Worm (Caenorhabditis elegans) whole organism, L2 larva: ENCODE data around the gene F54D8.6.

Source experiments
- C34F6.9 ChIP-seq: fragments of 150-350 bp; optimal IDR thresholded peaks from 2 replicates; lab custom pipeline; 2014; ENCODE audit warnings: missing biosample characterization, missing genetic modification characterization
- F13H6.1 ChIP-seq: sonication (generic microtip); optimal IDR thresholded peaks from 2 replicates; lab custom pipeline; 2016; ENCODE audit warnings: missing genetic modification characterization, missing compliant biosample characterization
- R02D3.7 ChIP-seq: fragments of 150-350 bp; optimal IDR thresholded peaks from 2 replicates; lab custom pipeline; 2014; ENCODE audit warnings: missing biosample characterization, missing genetic modification characterization
- Y55F3AM.14 ChIP-seq: fragments of 200-800 bp; sonication (Bioruptor generic); optimal IDR thresholded peaks from 2 replicates; lab custom pipeline; 2018; ENCODE audit warnings: mild to moderate bottlenecking, missing genetic modification characterization, missing compliant biosample characterization
- ZK546.5 ChIP-seq: sonication (generic microtip); optimal IDR thresholded peaks from 2 replicates; lab custom pipeline; 2017; ENCODE audit warnings: missing biosample characterization, missing genetic modification characterization
- aly-2 ChIP-seq: fragments of 150-350 bp; optimal IDR thresholded peaks from 2 replicates; lab custom pipeline; 2014; ENCODE audit warnings: missing biosample characterization, missing genetic modification characterization
- ama-1 ChIP-seq: fragments of 150-350 bp; optimal IDR thresholded peaks from 2 replicates; lab custom pipeline; 2018; ENCODE audit warnings: inconsistent platforms
- blmp-1 ChIP-seq: sonication (generic microtip); optimal IDR thresholded peaks from 2 replicates; lab custom pipeline; 2017; ENCODE audit warnings: missing genetic modification characterization, mild to moderate bottlenecking, missing compliant biosample characterization, antibody characterized with exemption, moderate library complexity; ENCODE audit not compliant: insufficient read depth
- ceh-16 ChIP-seq: fragments of 150-350 bp; optimal IDR thresholded peaks from 2 replicates; lab custom pipeline; 2014; ENCODE audit warnings: missing biosample characterization, missing genetic modification characterization
- ceh-82 ChIP-seq: fragments of 150-350 bp; optimal IDR thresholded peaks from 2 replicates; lab custom pipeline; 2014; ENCODE audit warnings: missing biosample characterization, missing genetic modification characterization
- crh-2 ChIP-seq: sonication (generic microtip); optimal IDR thresholded peaks from 2 replicates; lab custom pipeline; 2017; ENCODE audit warnings: missing biosample characterization, missing genetic modification characterization
- dmd-4 ChIP-seq: sonication (generic microtip); optimal IDR thresholded peaks from 2 replicates; lab custom pipeline; 2017; ENCODE audit warnings: missing biosample characterization, missing genetic modification characterization
- egl-27 ChIP-seq: sonication (generic microtip); optimal IDR thresholded peaks from 3 replicates; lab custom pipeline; 2017; ENCODE audit warnings: missing biosample characterization, missing genetic modification reagents, missing genetic modification characterization
- elt-1 ChIP-seq: fragments of 150-350 bp; optimal IDR thresholded peaks from 2 replicates; lab custom pipeline; 2014; ENCODE audit warnings: missing biosample characterization, missing genetic modification characterization
- elt-3 ChIP-seq: sonication (generic microtip); optimal IDR thresholded peaks from 2 replicates; lab custom pipeline; 2017; ENCODE audit warnings: missing biosample characterization, missing genetic modification characterization
- fos-1 ChIP-seq: fragments of 150-350 bp; optimal IDR thresholded peaks from 2 replicates; lab custom pipeline; 2014; ENCODE audit warnings: missing biosample characterization, missing genetic modification characterization
- gmeb-1 ChIP-seq: fragments of 150-350 bp; optimal IDR thresholded peaks from 2 replicates; lab custom pipeline; 2014; ENCODE audit warnings: missing biosample characterization, missing genetic modification characterization
- lin-11 ChIP-seq: fragments of 150-350 bp; sonication (generic microtip); optimal IDR thresholded peaks from 2 replicates; lab custom pipeline; 2014; ENCODE audit warnings: missing biosample characterization, missing genetic modification characterization, inconsistent platforms, mixed read lengths
- lin-13 ChIP-seq: fragments of 150-350 bp; optimal IDR thresholded peaks from 2 replicates; lab custom pipeline; 2014; ENCODE audit warnings: missing biosample characterization, missing genetic modification reagents, missing genetic modification characterization
- lsy-2 ChIP-seq, 2 experiments: fragments of 150-350 bp in 1 of 2; sonication (generic microtip) in 1 of 2; optimal IDR thresholded peaks; 2 replicates each; lab custom pipeline; 2014 to 2017; ENCODE audit warnings: missing biosample characterization in 2 of 2, missing genetic modification characterization in 2 of 2
- mab-5 ChIP-seq: fragments of 150-350 bp; optimal IDR thresholded peaks from 2 replicates; lab custom pipeline; 2014; ENCODE audit warnings: missing biosample characterization, missing genetic modification characterization
- mbf-1 ChIP-seq: sonication (generic microtip); optimal IDR thresholded peaks from 2 replicates; lab custom pipeline; 2017; ENCODE audit warnings: missing biosample characterization, missing genetic modification characterization
- mdl-1 ChIP-seq, 2 experiments: fragments of 150-350 bp in 1 of 2; sonication (generic microtip) in 1 of 2; optimal IDR thresholded peaks; 2 replicates each; lab custom pipeline; 2017; ENCODE audit warnings: missing biosample characterization in 2 of 2, missing genetic modification characterization in 2 of 2
- nhr-10 ChIP-seq: sonication (generic microtip); optimal IDR thresholded peaks from 2 replicates; lab custom pipeline; 2017; ENCODE audit warnings: missing biosample characterization, missing genetic modification characterization
- nhr-11 ChIP-seq: fragments of 150-350 bp; optimal IDR thresholded peaks from 2 replicates; lab custom pipeline; 2014; ENCODE audit warnings: missing biosample characterization, missing genetic modification characterization
- nhr-12 ChIP-seq: fragments of 150-350 bp; optimal IDR thresholded peaks from 2 replicates; lab custom pipeline; 2014; ENCODE audit warnings: missing biosample characterization, missing genetic modification characterization
- nhr-129 ChIP-seq: fragments of 150-350 bp; optimal IDR thresholded peaks from 2 replicates; lab custom pipeline; 2014; ENCODE audit warnings: missing biosample characterization, missing genetic modification characterization
- nhr-21 ChIP-seq: fragments of 150-350 bp; optimal IDR thresholded peaks from 2 replicates; lab custom pipeline; 2014; ENCODE audit warnings: missing biosample characterization, missing genetic modification characterization
- nhr-237 ChIP-seq: fragments of 150-350 bp; optimal IDR thresholded peaks from 2 replicates; lab custom pipeline; 2014; ENCODE audit warnings: missing biosample characterization, missing genetic modification characterization
- nhr-25 ChIP-seq: fragments of 150-350 bp; sonication (generic microtip); optimal IDR thresholded peaks from 3 replicates; lab custom pipeline; 2014; ENCODE audit warnings: missing biosample characterization, missing genetic modification characterization
- nhr-6 ChIP-seq: fragments of 150-350 bp; optimal IDR thresholded peaks from 2 replicates; lab custom pipeline; 2014; ENCODE audit warnings: missing biosample characterization, missing genetic modification characterization
- nhr-77 ChIP-seq: fragments of 150-350 bp; optimal IDR thresholded peaks from 2 replicates; lab custom pipeline; 2014; ENCODE audit warnings: missing biosample characterization, missing genetic modification characterization
- peb-1 ChIP-seq: fragments of 150-350 bp; optimal IDR thresholded peaks from 2 replicates; lab custom pipeline; 2014; ENCODE audit warnings: missing biosample characterization, missing genetic modification characterization
- sem-4 ChIP-seq: fragments of 150-350 bp; optimal IDR thresholded peaks from 2 replicates; lab custom pipeline; 2014; ENCODE audit warnings: missing biosample characterization, missing genetic modification reagents, missing genetic modification characterization
- skn-1 ChIP-seq: sonication (generic microtip); optimal IDR thresholded peaks from 2 replicates; lab custom pipeline; 2017; ENCODE audit warnings: missing biosample characterization, missing genetic modification characterization
- sma-3 ChIP-seq: sonication (generic microtip); optimal IDR thresholded peaks from 2 replicates; lab custom pipeline; 2016; ENCODE audit warnings: missing genetic modification reagents, missing genetic modification characterization, missing compliant biosample characterization
- sma-9 ChIP-seq, 2 experiments: fragments of 150-350 bp in 1 of 2; sonication (generic microtip) in 1 of 2; optimal IDR thresholded peaks; 2 replicates each; lab custom pipeline; 2014 to 2016; ENCODE audit warnings: missing genetic modification characterization in 2 of 2, mild to moderate bottlenecking in 1 of 2, missing biosample characterization in 1 of 2, missing compliant biosample characterization in 1 of 2, missing genetic modification reagents in 1 of 2, moderate library complexity in 1 of 2
- snpc-4 ChIP-seq: fragments of 150-350 bp; optimal IDR thresholded peaks from 2 replicates; lab custom pipeline; 2014; ENCODE audit warnings: missing biosample characterization, missing genetic modification characterization
- unc-39 ChIP-seq: fragments of 150-350 bp; optimal IDR thresholded peaks from 2 replicates; lab custom pipeline; 2014; ENCODE audit warnings: missing biosample characterization, missing genetic modification characterization
- unc-55 ChIP-seq: fragments of 150-350 bp; sonication (generic microtip); optimal IDR thresholded peaks from 3 replicates; lab custom pipeline; 2014; ENCODE audit warnings: missing biosample characterization, missing genetic modification reagents, missing genetic modification characterization
- ztf-11 ChIP-seq: sonication (generic microtip); optimal IDR thresholded peaks from 2 replicates; lab custom pipeline; 2017; ENCODE audit warnings: missing biosample characterization, missing genetic modification characterization
- ztf-4 ChIP-seq: fragments of 150-350 bp; optimal IDR thresholded peaks from 2 replicates; lab custom pipeline; 2014; ENCODE audit warnings: missing biosample characterization, missing genetic modification characterization

Gene F54D8.6

ce11 chrIII:5105485-5105884 is 2.7 kb downstream of the F54D8.6 start:
- TF ChIP-seq ztf-11 (tag; lab: Kevin White, UChicago) (no peak), nhr-12 (tag; lab: Kevin White, UChicago) (no peak), mbf-1 (tag; lab: Kevin White, UChicago) (no peak), elt-3 (no peak), nhr-6 (no peak), ceh-16 (no peak), R02D3.7 (tag; lab: Kevin White, UChicago) (no peak), lin-13 (GFP tag; lab: Kevin White, UChicago) (no peak), skn-1 (tag; lab: Kevin White, UChicago) (no peak), crh-2 (no peak), blmp-1 (no peak), mab-5 (tag; lab: Kevin White, UChicago) (no peak), aly-2 (no peak), lin-11 (tag; lab: Kevin White, UChicago) (no peak), mdl-1 (tag; optimal IDR thresholded peaks at IDR 0.05; lab: Kevin White, UChicago) (no peak), nhr-21 (tag; lab: Kevin White, UChicago) (no peak), sma-9 (GFP tag; optimal IDR thresholded peaks at IDR 0.05; lab: Kevin White, UChicago) (no peak), sma-9 (tag; optimal IDR thresholded peaks at IDR 0.05; lab: Kevin White, UChicago) (no peak), ZK546.5 (tag; lab: Kevin White, UChicago) (no peak)

ce11 chrIII:5106893-5107471 is 4.2 kb downstream of the F54D8.6 start, which contains the start of gene dpy-17:
Gene dpy-17 (plus strand): TSS chrIII:5107330.
- no peak for TF ChIP-seq mdl-1 (tag; optimal IDR thresholded peaks at IDR 0.05; lab: Kevin White, UChicago)
- TF ChIP-seq F13H6.1 (tag; lab: Kevin White, UChicago), result no peak
- no peak for TF ChIP-seq elt-3
- TF ChIP-seq ztf-4, result no peak
- no peak for TF ChIP-seq fos-1 (tag; lab: Kevin White, UChicago)
- TF ChIP-seq mab-5 (tag; lab: Kevin White, UChicago), result no peak
- no peak for TF ChIP-seq lin-13 (GFP tag; lab: Kevin White, UChicago)
- TF ChIP-seq Y55F3AM.14 (GFP tag; lab: Kevin White, UChicago), result no peak
- no peak for TF ChIP-seq egl-27 (tag; lab: Kevin White, UChicago)
- no peak for TF ChIP-seq mbf-1 (tag; lab: Kevin White, UChicago)
- no peak for TF ChIP-seq aly-2
- no peak for TF ChIP-seq nhr-21 (tag; lab: Kevin White, UChicago)
- TF ChIP-seq skn-1 (tag; lab: Kevin White, UChicago), result no peak
- no peak for TF ChIP-seq nhr-12 (tag; lab: Kevin White, UChicago)
- TF ChIP-seq ceh-16, result no peak

- TF ChIP-seq nhr-11 (tag; lab: Kevin White, UChicago), result no peak
- no peak for TF ChIP-seq elt-1 (tag; lab: Kevin White, UChicago)
- no peak for TF ChIP-seq aly-2
- TF ChIP-seq sma-3 (GFP tag; lab: Kevin White, UChicago), result no peak
- TF ChIP-seq gmeb-1 (tag; lab: Kevin White, UChicago), result no peak
- TF ChIP-seq elt-3, result no peak
- TF ChIP-seq ZK546.5 (tag; lab: Kevin White, UChicago), result no peak
- no peak for TF ChIP-seq nhr-129
- TF ChIP-seq nhr-25, result no peak
- no peak for TF ChIP-seq ceh-16
- no peak for TF ChIP-seq blmp-1
Measured at ce11 chrIII:5107959-5108358, 5.2 kb downstream of the F54D8.6 start.

ce11 chrIII:5108746-5109145 is 6.0 kb downstream of the F54D8.6 start:
- TF ChIP-seq nhr-21 (tag; lab: Kevin White, UChicago), result no peak
- TF ChIP-seq nhr-10 (tag; lab: Kevin White, UChicago), result peak; percentile 29
- TF ChIP-seq unc-39, result no peak
- TF ChIP-seq blmp-1, result no peak
- no peak for TF ChIP-seq mdl-1 (tag; optimal IDR thresholded peaks at IDR 0.05; lab: Kevin White, UChicago)
- TF ChIP-seq nhr-6, result no peak
- TF ChIP-seq ZK546.5 (tag; lab: Kevin White, UChicago), result no peak
- TF ChIP-seq nhr-12 (tag; lab: Kevin White, UChicago), result no peak
- TF ChIP-seq ztf-4, result no peak
- TF ChIP-seq skn-1 (tag; lab: Kevin White, UChicago), result no peak
- peak; percentile 78 for TF ChIP-seq sma-9 (GFP tag; optimal IDR thresholded peaks at IDR 0.05; lab: Kevin White, UChicago)
- no peak for TF ChIP-seq sma-9 (tag; optimal IDR thresholded peaks at IDR 0.05; lab: Kevin White, UChicago)
- TF ChIP-seq nhr-11 (tag; lab: Kevin White, UChicago), result no peak
- TF ChIP-seq mbf-1 (tag; lab: Kevin White, UChicago), result no peak
- TF ChIP-seq R02D3.7 (tag; lab: Kevin White, UChicago), result no peak
- TF ChIP-seq egl-27 (tag; lab: Kevin White, UChicago), result no peak
- no peak for TF ChIP-seq aly-2
- TF ChIP-seq C34F6.9 (tag; lab: Kevin White, UChicago), result peak; percentile 89
- no peak for TF ChIP-seq ztf-11 (tag; lab: Kevin White, UChicago)
- TF ChIP-seq snpc-4 (tag; lab: Kevin White, UChicago), result peak; percentile 24
- TF ChIP-seq nhr-237 (tag; lab: Kevin White, UChicago), result no peak
- TF ChIP-seq nhr-77 (tag; lab: Kevin White, UChicago), result no peak
- no peak for TF ChIP-seq ceh-82
- TF ChIP-seq nhr-129, result peak; percentile 79
- peak; percentile 49 for TF ChIP-seq crh-2
- TF ChIP-seq sem-4 (tag; lab: Kevin White, UChicago), result peak; percentile 48
- no peak for TF ChIP-seq peb-1
- no peak for TF ChIP-seq ama-1 (lab: Kevin White, UChicago)
- peak; percentile 30 for TF ChIP-seq fos-1 (tag; lab: Kevin White, UChicago)
- TF ChIP-seq lsy-2 (tag; optimal IDR thresholded peaks at IDR 0.05; lab: Kevin White, UChicago), result peak; percentile 27 to 79
- peak; percentile 75 for TF ChIP-seq unc-55 (GFP tag; lab: Kevin White, UChicago)
- no peak for TF ChIP-seq lin-11 (tag; lab: Kevin White, UChicago)
- no peak for TF ChIP-seq F13H6.1 (tag; lab: Kevin White, UChicago)
- TF ChIP-seq nhr-25, result no peak
- peak; percentile 52 for TF ChIP-seq gmeb-1 (tag; lab: Kevin White, UChicago)
- TF ChIP-seq sma-3 (GFP tag; lab: Kevin White, UChicago), result peak; percentile 21
- no peak for TF ChIP-seq dmd-4 (tag; lab: Kevin White, UChicago)
